Worm (Caenorhabditis elegans) whole organism, mixed stage, embryonic: ENCODE results near the gene C04E12.2.

Experiments
- M03D4.4 ChIP-seq: sonication (generic microtip); optimal IDR thresholded peaks from 2 replicates; lab custom pipeline; 2017; ENCODE audit warnings: mild to moderate bottlenecking, missing genetic modification characterization, missing compliant biosample characterization
- bed-3 ChIP-seq: fragments of 200-800 bp; sonication (Bioruptor generic); optimal IDR thresholded peaks from 3 replicates; lab custom pipeline; 2018; ENCODE audit warnings: mild to moderate bottlenecking, missing genetic modification characterization, moderate library complexity, missing compliant biosample characterization
- ceh-39 ChIP-seq: fragments of 150-350 bp; optimal IDR thresholded peaks from 2 replicates; lab custom pipeline; 2014; ENCODE audit warnings: missing biosample characterization, missing genetic modification characterization
- ceh-43 ChIP-seq: fragments of 200-800 bp; sonication (Bioruptor generic); optimal IDR thresholded peaks from 2 replicates; lab custom pipeline; 2018; ENCODE audit warnings: mild to moderate bottlenecking, missing genetic modification characterization, moderate library complexity, missing compliant biosample characterization
- ceh-83 ChIP-seq: fragments of 200-800 bp; sonication (Bioruptor generic); optimal IDR thresholded peaks from 2 replicates; lab custom pipeline; 2018; ENCODE audit warnings: mild to moderate bottlenecking, missing genetic modification characterization, missing compliant biosample characterization
- cnd-1 ChIP-seq: fragments of 200-800 bp; sonication (Bioruptor generic); optimal IDR thresholded peaks from 2 replicates; lab custom pipeline; 2018; ENCODE audit warnings: mild to moderate bottlenecking, missing genetic modification characterization, missing compliant biosample characterization
- drap-1 ChIP-seq: fragments of 200-800 bp; sonication (Bioruptor generic); optimal IDR thresholded peaks from 3 replicates; lab custom pipeline; 2018; ENCODE audit warnings: mild to moderate bottlenecking, missing genetic modification characterization, missing compliant biosample characterization
- elt-1 ChIP-seq: sonication (generic microtip); optimal IDR thresholded peaks from 2 replicates; lab custom pipeline; 2017; ENCODE audit warnings: missing genetic modification characterization, mild to moderate bottlenecking, missing compliant biosample characterization, antibody characterized with exemption, moderate library complexity, borderline replicate concordance; ENCODE audit not compliant: insufficient read depth
- elt-3 ChIP-seq: fragments of 150-350 bp; optimal IDR thresholded peaks from 2 replicates; lab custom pipeline; 2014; ENCODE audit warnings: missing biosample characterization, missing genetic modification characterization
- flh-1 ChIP-seq: fragments of 200-800 bp; sonication (Bioruptor generic); optimal IDR thresholded peaks from 2 replicates; lab custom pipeline; 2018; ENCODE audit warnings: mild to moderate bottlenecking, missing genetic modification characterization, moderate library complexity, missing compliant biosample characterization
- ham-2 ChIP-seq: fragments of 200-800 bp; sonication (Bioruptor generic); optimal IDR thresholded peaks from 2 replicates; lab custom pipeline; 2018; ENCODE audit warnings: mild to moderate bottlenecking, missing genetic modification characterization, missing compliant biosample characterization
- hlh-1 ChIP-seq: fragments of 150-350 bp; optimal IDR thresholded peaks from 2 replicates; lab custom pipeline; 2014; ENCODE audit warnings: missing biosample characterization, missing genetic modification reagents, missing genetic modification characterization
- lin-13 ChIP-seq: fragments of 150-350 bp; optimal IDR thresholded peaks from 2 replicates; lab custom pipeline; 2014; ENCODE audit warnings: missing biosample characterization, missing genetic modification characterization
- lin-32 ChIP-seq: fragments of 200-800 bp; sonication (Bioruptor generic); optimal IDR thresholded peaks from 2 replicates; lab custom pipeline; 2018; ENCODE audit warnings: mild to moderate bottlenecking, missing genetic modification characterization, missing compliant biosample characterization
- lsy-2 ChIP-seq: fragments of 150-350 bp; optimal IDR thresholded peaks from 2 replicates; lab custom pipeline; 2014; ENCODE audit warnings: missing biosample characterization, missing genetic modification characterization
- mep-1 ChIP-seq: fragments of 150-350 bp; optimal IDR thresholded peaks from 2 replicates; lab custom pipeline; 2017; ENCODE audit warnings: missing biosample characterization, missing genetic modification reagents, missing genetic modification characterization, inconsistent platforms
- mls-2 ChIP-seq: sonication (generic microtip); optimal IDR thresholded peaks from 2 replicates; lab custom pipeline; 2016; ENCODE audit warnings: mild to moderate bottlenecking, missing genetic modification characterization, moderate library complexity, missing compliant biosample characterization
- nhr-2 ChIP-seq: fragments of 150-350 bp; optimal IDR thresholded peaks from 2 replicates; lab custom pipeline; 2014; ENCODE audit warnings: missing biosample characterization, missing genetic modification characterization
- nhr-237 ChIP-seq: fragments of 150-350 bp; optimal IDR thresholded peaks from 2 replicates; lab custom pipeline; 2014; ENCODE audit warnings: missing biosample characterization, missing genetic modification characterization
- nhr-28 ChIP-seq: fragments of 150-350 bp; optimal IDR thresholded peaks from 2 replicates; lab custom pipeline; 2014; ENCODE audit warnings: missing biosample characterization, missing genetic modification characterization
- nhr-76 ChIP-seq: sonication (generic microtip); optimal IDR thresholded peaks from 2 replicates; lab custom pipeline; 2017; ENCODE audit warnings: missing biosample characterization, missing genetic modification characterization
- pha-4 ChIP-seq: fragments of 150-350 bp; optimal IDR thresholded peaks from 2 replicates; lab custom pipeline; 2018; ENCODE audit warnings: missing biosample characterization, missing genetic modification reagents, missing genetic modification characterization
- sem-2 ChIP-seq: fragments of 200-800 bp; sonication (Bioruptor generic); optimal IDR thresholded peaks from 2 replicates; lab custom pipeline; 2018; ENCODE audit warnings: mild to moderate bottlenecking, missing genetic modification characterization, missing compliant biosample characterization
- snpc-4 ChIP-seq: fragments of 150-350 bp; optimal IDR thresholded peaks from 2 replicates; lab custom pipeline; 2014; ENCODE audit warnings: missing biosample characterization, missing genetic modification characterization
- sptf-1 ChIP-seq: sonication (generic microtip); optimal IDR thresholded peaks from 2 replicates; lab custom pipeline; 2017; ENCODE audit warnings: mild to moderate bottlenecking, missing genetic modification characterization, moderate library complexity, missing compliant biosample characterization
- tbx-8 ChIP-seq: fragments of 200-800 bp; sonication (Bioruptor generic); optimal IDR thresholded peaks from 2 replicates; lab custom pipeline; 2018; ENCODE audit warnings: mild to moderate bottlenecking, missing genetic modification characterization, moderate library complexity, missing compliant biosample characterization
- unc-120 ChIP-seq: sonication (generic microtip); optimal IDR thresholded peaks from 2 replicates; lab custom pipeline; 2017; ENCODE audit warnings: missing genetic modification characterization, missing compliant biosample characterization; ENCODE audit not compliant: poor library complexity, severe bottlenecking
- zip-8 ChIP-seq: fragments of 150-350 bp; optimal IDR thresholded peaks from 2 replicates; lab custom pipeline; 2014; ENCODE audit warnings: missing biosample characterization, missing genetic modification characterization

C04E12.2 gene

DNA sequence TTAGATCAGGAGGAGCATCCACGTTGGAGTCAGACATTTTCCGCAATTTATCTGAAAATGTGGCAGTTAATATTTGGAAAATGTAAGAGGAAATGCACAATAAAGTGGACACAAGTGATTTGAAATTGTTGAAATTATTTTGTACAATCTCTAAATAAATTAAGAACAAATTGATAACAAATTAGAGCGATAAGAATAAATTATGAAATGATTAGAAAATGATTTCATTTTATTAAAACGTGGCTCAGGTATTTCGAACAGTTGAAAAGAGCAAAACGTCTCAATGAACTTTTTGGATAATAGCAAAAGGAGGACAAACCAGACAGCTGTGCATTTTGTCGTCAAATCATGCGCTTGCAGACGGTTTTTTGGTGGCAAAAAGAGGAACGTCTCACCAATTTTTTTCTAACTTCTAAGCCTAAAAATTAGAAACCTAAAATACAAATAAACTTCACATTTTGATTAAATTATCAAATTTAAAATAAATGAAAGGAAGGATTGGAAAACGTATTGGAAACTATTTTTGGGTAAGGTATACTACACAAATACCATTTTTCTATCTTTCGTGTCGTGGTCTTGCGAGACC, 21.3 kb upstream of the C04E12.2 start, which contains the start of gene fbxa-65:
Gene fbxa-65, minus strand, starts transcription at position 51 of the 586 bp plus-strand sequence.
- TF ChIP-seq hlh-1 (tag; lab: Kevin White, UChicago) (no peak), unc-120 (tag; lab: Kevin White, UChicago) (no peak), lin-13 (tag; lab: Kevin White, UChicago) (no peak), pha-4 (tag; lab: Kevin White, UChicago) (no peak), mls-2 (tag; lab: Kevin White, UChicago) (no peak), tbx-8 (GFP tag; lab: Kevin White, UChicago) (no peak), cnd-1 (tag; lab: Kevin White, UChicago) (no peak), ceh-43 (GFP tag; lab: Kevin White, UChicago) (no peak)

DNA sequence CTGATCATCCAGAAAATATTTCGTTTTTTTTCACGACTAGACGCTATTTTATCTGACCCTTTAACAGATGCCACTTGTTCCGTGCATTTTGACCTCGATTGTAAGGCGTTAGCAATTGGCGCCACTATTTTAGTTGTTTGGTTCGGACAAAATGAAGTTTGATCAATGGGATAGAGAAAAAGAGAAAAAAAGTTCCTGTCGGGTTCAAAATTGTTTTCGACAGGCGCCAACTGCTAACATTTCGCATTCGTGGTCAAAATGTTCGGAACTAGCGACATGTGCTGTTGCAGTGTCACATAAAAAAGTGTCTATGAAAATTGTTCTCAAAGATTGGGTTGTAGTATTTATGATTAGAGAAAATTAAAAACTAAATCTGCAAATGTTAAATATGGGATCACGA, 20.4 kb upstream of the C04E12.2 start:
- TF ChIP-seq nhr-76 (tag; lab: Kevin White, UChicago) (no peak), sem-2 (no peak), lin-13 (tag; lab: Kevin White, UChicago) (no peak), mls-2 (tag; lab: Kevin White, UChicago) (no peak)

DNA sequence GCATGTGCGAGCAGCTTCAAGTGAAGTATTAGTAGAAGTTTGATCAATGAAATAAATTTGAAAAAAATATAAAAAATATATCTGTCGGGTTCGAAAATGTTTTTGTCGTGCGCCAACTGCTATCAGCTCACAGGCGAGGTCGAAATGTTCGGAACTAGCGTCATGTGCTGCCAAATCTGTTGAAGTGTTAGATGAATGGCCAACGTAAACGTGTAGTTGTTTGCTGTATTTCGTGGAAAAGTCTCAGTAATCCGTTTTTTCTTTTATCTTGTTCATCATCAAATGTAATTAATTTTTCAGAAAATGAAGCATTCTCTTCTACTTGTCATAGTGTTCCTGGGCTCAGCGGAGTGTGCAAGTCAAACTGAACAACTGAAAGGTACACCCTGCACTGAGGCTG, 18.0 kb upstream of the C04E12.2 start, which contains the start of gene C17B7.15:
Gene C17B7.15, plus strand, starts transcription at position 301 of the 400 bp plus-strand sequence.
- TF ChIP-seq elt-1 (tag; lab: Kevin White, UChicago) = no peak
- no peak for TF ChIP-seq sem-2
- no peak for TF ChIP-seq ceh-39
- no peak for TF ChIP-seq nhr-2 (tag; lab: Kevin White, UChicago)
- TF ChIP-seq ceh-43 (GFP tag; lab: Kevin White, UChicago) = no peak
- TF ChIP-seq bed-3 (GFP tag; lab: Kevin White, UChicago) = no peak
- TF ChIP-seq lsy-2 (tag; lab: Kevin White, UChicago) = no peak
- no peak for TF ChIP-seq nhr-76 (tag; lab: Kevin White, UChicago)
- no peak for TF ChIP-seq drap-1
- no peak for TF ChIP-seq pha-4 (tag; lab: Kevin White, UChicago)
- TF ChIP-seq nhr-237 (tag; lab: Kevin White, UChicago) = no peak
- TF ChIP-seq ceh-83 (GFP tag; lab: Kevin White, UChicago) = no peak
- no peak for TF ChIP-seq mep-1 (tag; lab: Kevin White, UChicago)
- TF ChIP-seq elt-3 = no peak
- TF ChIP-seq hlh-1 (tag; lab: Kevin White, UChicago) = no peak

DNA sequence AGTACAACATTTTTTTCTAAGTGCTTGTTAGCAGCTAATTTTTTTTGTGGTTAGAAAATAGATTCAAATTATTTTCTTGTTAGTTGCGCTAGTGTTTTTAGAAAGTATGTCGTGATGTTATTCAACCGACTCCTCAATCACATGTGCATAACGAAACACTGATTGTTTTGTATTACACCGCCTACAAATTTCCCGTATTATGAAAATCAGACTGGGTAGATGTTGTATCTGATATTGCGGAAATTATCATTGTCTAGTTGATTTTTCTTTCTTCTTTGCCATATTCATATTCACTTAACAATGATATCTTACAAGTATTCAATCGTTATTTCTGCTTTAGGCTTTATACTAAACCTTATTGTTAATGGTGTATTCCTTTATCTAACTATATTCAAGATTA, 16.6 kb upstream of the C04E12.2 start, which contains the start of gene str-63:
Gene str-63, plus strand, starts transcription at position 301 of the 400 bp plus-strand sequence.
- no peak for TF ChIP-seq snpc-4 (tag; lab: Kevin White, UChicago)

DNA sequence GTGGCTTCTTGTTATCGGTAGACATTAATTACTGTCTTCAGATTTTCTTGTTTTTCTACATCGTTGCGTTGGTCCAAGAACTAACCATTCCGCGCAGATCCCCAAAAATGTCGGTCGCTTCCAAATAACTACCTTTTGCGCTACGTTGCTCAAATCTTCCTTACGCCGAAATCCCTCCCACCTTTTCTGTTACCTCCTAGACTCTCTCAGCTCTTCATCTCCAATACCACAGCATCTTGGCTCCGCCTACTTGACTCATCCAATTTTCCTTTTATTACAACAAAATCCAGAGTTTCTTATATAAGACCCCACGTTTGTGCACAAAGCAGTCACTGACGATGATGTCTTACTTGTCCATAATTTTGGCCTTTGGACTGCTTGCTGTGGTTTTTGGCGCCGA, 14.9 kb upstream of the C04E12.2 start, which contains the start of gene C17B7.12:
Gene C17B7.12, plus strand, starts transcription at position 301 of the 400 bp plus-strand sequence.
- TF ChIP-seq nhr-76 (tag; lab: Kevin White, UChicago) = no peak
- TF ChIP-seq ham-2 = no peak
- TF ChIP-seq ceh-43 (GFP tag; lab: Kevin White, UChicago) = no peak
- no peak for TF ChIP-seq elt-1 (tag; lab: Kevin White, UChicago)
- no peak for TF ChIP-seq zip-8 (tag; lab: Kevin White, UChicago)
- TF ChIP-seq ceh-39 = no peak
- TF ChIP-seq hlh-1 (tag; lab: Kevin White, UChicago) = no peak
- TF ChIP-seq ceh-83 (GFP tag; lab: Kevin White, UChicago) = no peak
- no peak for TF ChIP-seq sptf-1
- no peak for TF ChIP-seq cnd-1 (tag; lab: Kevin White, UChicago)
- no peak for TF ChIP-seq flh-1 (GFP tag; lab: Kevin White, UChicago)
- TF ChIP-seq nhr-237 (tag; lab: Kevin White, UChicago) = no peak

DNA sequence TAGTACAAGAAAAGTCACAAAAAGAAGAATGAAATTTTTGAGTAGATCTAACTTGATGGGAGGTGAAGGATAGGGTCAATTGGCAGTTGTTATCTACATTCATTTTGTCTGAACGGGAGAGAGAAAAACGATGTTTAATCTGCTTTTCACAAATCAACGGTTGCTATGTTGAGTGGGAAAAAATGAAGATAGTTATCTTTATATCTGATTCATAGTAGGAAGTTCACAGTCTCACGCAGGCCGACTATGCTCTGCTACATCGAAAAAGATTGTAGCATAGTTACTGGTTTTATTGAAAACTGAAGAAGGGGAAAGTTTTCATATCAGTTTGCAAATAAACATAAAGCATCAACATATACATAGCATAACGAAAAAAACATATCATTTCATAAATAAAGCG, 12.3 kb upstream of the C04E12.2 start:
- TF ChIP-seq ceh-39 (no peak), lin-32 (GFP tag; lab: Kevin White, UChicago) (no peak), zip-8 (tag; lab: Kevin White, UChicago) (no peak), cnd-1 (tag; lab: Kevin White, UChicago) (no peak), lsy-2 (tag; lab: Kevin White, UChicago) (no peak), nhr-76 (tag; lab: Kevin White, UChicago) (no peak), bed-3 (GFP tag; lab: Kevin White, UChicago) (no peak), nhr-28 (tag; lab: Kevin White, UChicago) (no peak), ceh-83 (GFP tag; lab: Kevin White, UChicago) (no peak), sptf-1 (no peak), M03D4.4 (tag; lab: Kevin White, UChicago) (no peak)
